Worm (Caenorhabditis elegans) whole organism, L4 larva: ENCODE results near the gene T19D12.10.

Source experiments
- F10B5.3 ChIP-seq: sonication (generic microtip); optimal IDR thresholded peaks from 2 replicates; lab custom pipeline; 2016; ENCODE audit warnings: mild to moderate bottlenecking, missing genetic modification characterization, missing compliant biosample characterization
- F37D6.2 ChIP-seq: sonication (generic microtip); optimal IDR thresholded peaks from 2 replicates; lab custom pipeline; 2016; ENCODE audit warnings: mild to moderate bottlenecking, missing genetic modification characterization, missing compliant biosample characterization
- T20F7.1 ChIP-seq: fragments of 200-800 bp; sonication (Bioruptor generic); optimal IDR thresholded peaks from 2 replicates; lab custom pipeline; 2018; ENCODE audit warnings: mild to moderate bottlenecking, missing genetic modification characterization, missing compliant biosample characterization
- Y105C5A.15 ChIP-seq: fragments of 200-800 bp; sonication (Bioruptor generic); IDR thresholded peaks from 2 replicates; pipeline ENCODE4 v1.3.6; 2022; ENCODE audit warnings: missing genetic modification characterization, missing compliant biosample characterization
- Y48G9A.11 ChIP-seq: fragments of 200-800 bp; sonication (Bioruptor generic); IDR thresholded peaks from 2 replicates; pipeline ENCODE4 v1.3.6; 2022; ENCODE audit warnings: missing genetic modification reagents, missing genetic modification characterization, missing compliant biosample characterization
- arid-1 ChIP-seq: fragments of 200-800 bp; sonication (Bioruptor generic); conservative IDR thresholded peaks from 2 replicates; pipeline ENCODE4 v1.3.6; 2022; ENCODE audit warnings: missing genetic modification reagents, missing genetic modification characterization, missing compliant biosample characterization
- attf-4 ChIP-seq: sonication (generic microtip); optimal IDR thresholded peaks from 3 replicates; lab custom pipeline; 2017; ENCODE audit warnings: missing biosample characterization, missing genetic modification characterization
- ceh-20 ChIP-seq: fragments of 200-800 bp; sonication (Bioruptor generic); IDR thresholded peaks from 2 replicates; pipeline ENCODE4 v1.3.6; 2022; ENCODE audit warnings: missing genetic modification reagents, missing genetic modification characterization, missing compliant biosample characterization
- ceh-28 ChIP-seq: fragments of 150-350 bp; optimal IDR thresholded peaks from 2 replicates; lab custom pipeline; 2014; ENCODE audit warnings: missing biosample characterization, missing genetic modification reagents, missing genetic modification characterization
- ceh-32 ChIP-seq: sonication (generic microtip); optimal IDR thresholded peaks from 2 replicates; lab custom pipeline; 2016; ENCODE audit warnings: mild to moderate bottlenecking, missing genetic modification characterization, missing compliant biosample characterization; ENCODE audit not compliant: poor library complexity
- ceh-62 ChIP-seq: sonication (generic microtip); optimal IDR thresholded peaks from 2 replicates; lab custom pipeline; 2017; ENCODE audit warnings: missing biosample characterization, missing genetic modification characterization
- ctbp-1 ChIP-seq: fragments of 200-800 bp; sonication (Bioruptor generic); IDR thresholded peaks from 2 replicates; pipeline ENCODE4 v1.3.6; 2022; ENCODE audit warnings: missing genetic modification reagents, missing genetic modification characterization, missing compliant biosample characterization
- daf-16 ChIP-seq, 3 experiments: sonication (generic microtip); optimal IDR thresholded peaks; 2 replicates each; lab custom pipeline; 2016 to 2017; ENCODE audit warnings: missing genetic modification characterization in 3 of 3, missing genetic modification reagents in 3 of 3, mild to moderate bottlenecking in 2 of 3, missing compliant biosample characterization in 2 of 3, missing biosample characterization in 1 of 3, moderate library complexity in 1 of 3
- dmd-6 ChIP-seq: fragments of 200-800 bp; sonication (Bioruptor generic); IDR thresholded peaks from 2 replicates; pipeline ENCODE4 v1.3.6; 2022; ENCODE audit warnings: missing genetic modification reagents, missing genetic modification characterization, missing compliant biosample characterization
- dmd-9 ChIP-seq: fragments of 200-800 bp; sonication (Bioruptor generic); IDR thresholded peaks from 2 replicates; pipeline ENCODE4 v1.3.6; 2022; ENCODE audit warnings: missing genetic modification reagents, missing genetic modification characterization, missing compliant biosample characterization
- dve-1 ChIP-seq: sonication (generic microtip); optimal IDR thresholded peaks from 2 replicates; lab custom pipeline; 2017; ENCODE audit warnings: antibody characterized with exemption, mild to moderate bottlenecking, missing genetic modification characterization, missing compliant biosample characterization; ENCODE audit not compliant: insufficient read depth
- fkh-10 ChIP-seq: fragments of 150-350 bp; optimal IDR thresholded peaks from 2 replicates; lab custom pipeline; 2014; ENCODE audit warnings: missing biosample characterization, missing genetic modification reagents, missing genetic modification characterization
- hlh-11 ChIP-seq: fragments of 200-800 bp; sonication (Bioruptor generic); optimal IDR thresholded peaks from 2 replicates; lab custom pipeline; 2018; ENCODE audit warnings: mild to moderate bottlenecking, missing genetic modification characterization, missing compliant biosample characterization
- hlh-30 ChIP-seq: sonication (generic microtip); optimal IDR thresholded peaks from 2 replicates; lab custom pipeline; 2017; ENCODE audit warnings: antibody characterized with exemption, mild to moderate bottlenecking, missing genetic modification characterization, missing compliant biosample characterization; ENCODE audit not compliant: insufficient read depth
- hmg-1.1 ChIP-seq: fragments of 200-800 bp; sonication (Bioruptor generic); IDR thresholded peaks from 2 replicates; pipeline ENCODE4 v1.3.6; 2022; ENCODE audit warnings: missing genetic modification reagents, missing genetic modification characterization, missing compliant biosample characterization
- jun-1 ChIP-seq: fragments of 150-350 bp; optimal IDR thresholded peaks from 2 replicates; lab custom pipeline; 2014; ENCODE audit warnings: missing biosample characterization, missing genetic modification reagents, missing genetic modification characterization
- lim-7 ChIP-seq: fragments of 200-800 bp; sonication (Bioruptor generic); IDR thresholded peaks from 2 replicates; pipeline ENCODE4 v1.3.6; 2022; ENCODE audit warnings: missing genetic modification characterization, missing compliant biosample characterization
- lin-1 ChIP-seq: fragments of 200-800 bp; sonication (Bioruptor generic); IDR thresholded peaks from 2 replicates; pipeline ENCODE4 v1.3.6; 2022; ENCODE audit warnings: missing genetic modification reagents, missing genetic modification characterization, missing compliant biosample characterization
- lin-13 ChIP-seq: fragments of 150-350 bp; optimal IDR thresholded peaks from 2 replicates; lab custom pipeline; 2014; ENCODE audit warnings: missing biosample characterization, missing genetic modification reagents, missing genetic modification characterization
- lin-15B ChIP-seq: fragments of 150-350 bp; sonication (generic microtip); optimal IDR thresholded peaks from 3 replicates; lab custom pipeline; 2014; ENCODE audit warnings: missing biosample characterization, missing genetic modification characterization
- lin-38 ChIP-seq: fragments of 200-800 bp; sonication (Bioruptor generic); IDR thresholded peaks from 2 replicates; pipeline ENCODE4 v1.3.6; 2022; ENCODE audit warnings: missing genetic modification reagents, missing genetic modification characterization, missing compliant biosample characterization
- lsy-2 ChIP-seq, 2 experiments: fragments of 150-350 bp in 1 of 2; sonication (generic microtip) in 1 of 2; optimal IDR thresholded peaks; 2 replicates each; lab custom pipeline; 2014 to 2017; ENCODE audit warnings: missing biosample characterization in 2 of 2, missing genetic modification characterization in 2 of 2
- mdt-29 ChIP-seq: fragments of 200-800 bp; sonication (Bioruptor generic); IDR thresholded peaks from 2 replicates; pipeline ENCODE4 v1.3.6; 2022; ENCODE audit warnings: missing genetic modification reagents, missing genetic modification characterization, missing compliant biosample characterization
- nhr-11 ChIP-seq: fragments of 150-350 bp; optimal IDR thresholded peaks from 2 replicates; lab custom pipeline; 2014; ENCODE audit warnings: missing biosample characterization, missing genetic modification characterization
- nhr-25 ChIP-seq: sonication (generic microtip); optimal IDR thresholded peaks from 2 replicates; lab custom pipeline; 2017; ENCODE audit warnings: missing genetic modification characterization, mild to moderate bottlenecking, missing compliant biosample characterization, antibody characterized with exemption, moderate library complexity, borderline replicate concordance; ENCODE audit not compliant: insufficient read depth
- nhr-28 ChIP-seq: fragments of 150-350 bp; optimal IDR thresholded peaks from 2 replicates; lab custom pipeline; 2014; ENCODE audit warnings: missing biosample characterization, missing genetic modification characterization
- nhr-48 ChIP-seq: sonication (generic microtip); optimal IDR thresholded peaks from 2 replicates; lab custom pipeline; 2016; ENCODE audit warnings: mild to moderate bottlenecking, missing genetic modification characterization, missing compliant biosample characterization
- php-3 ChIP-seq: fragments of 200-800 bp; sonication (Bioruptor generic); IDR thresholded peaks from 2 replicates; pipeline ENCODE4 v1.3.6; 2022; ENCODE audit warnings: missing genetic modification reagents, missing genetic modification characterization, missing compliant biosample characterization
- pqm-1 ChIP-seq: sonication (generic microtip); optimal IDR thresholded peaks from 2 replicates; lab custom pipeline; 2017; ENCODE audit warnings: missing biosample characterization, missing genetic modification characterization
- snpc-1.2 ChIP-seq: fragments of 200-800 bp; sonication (Bioruptor generic); IDR thresholded peaks from 2 replicates; pipeline ENCODE4 v1.3.6; 2022; ENCODE audit warnings: missing genetic modification reagents, missing genetic modification characterization, missing compliant biosample characterization
- snpc-4 ChIP-seq: fragments of 150-350 bp; optimal IDR thresholded peaks from 2 replicates; lab custom pipeline; 2014; ENCODE audit warnings: missing biosample characterization, missing genetic modification characterization
- tra-1 ChIP-seq: fragments of 200-800 bp; sonication (Bioruptor generic); IDR thresholded peaks from 2 replicates; pipeline ENCODE4 v1.3.6; 2022; ENCODE audit warnings: missing genetic modification reagents, missing genetic modification characterization, missing compliant biosample characterization
- unc-130 ChIP-seq: sonication (generic microtip); optimal IDR thresholded peaks from 2 replicates; lab custom pipeline; 2016; ENCODE audit warnings: missing genetic modification reagents, missing genetic modification characterization, missing compliant biosample characterization
- unc-39 ChIP-seq: sonication (generic microtip); optimal IDR thresholded peaks from 2 replicates; lab custom pipeline; 2017; ENCODE audit warnings: missing biosample characterization, missing genetic modification characterization
- unc-62 ChIP-seq, 3 experiments: fragments of 150-350 bp in 1 of 3; sonication (generic microtip); optimal IDR thresholded peaks in 2 of 3; peaks in 1 of 3; 1 replicate in 1 of 3; 2 replicates in 2 of 3; lab custom pipeline; 2014 to 2017; ENCODE audit warnings: missing biosample characterization in 3 of 3, missing genetic modification characterization in 3 of 3, missing genetic modification reagents in 3 of 3, missing genotype in 1 of 3
- zfp-3 ChIP-seq: fragments of 200-800 bp; sonication (Bioruptor generic); conservative IDR thresholded peaks from 2 replicates; pipeline ENCODE4 v1.3.6; 2022; ENCODE audit warnings: missing genetic modification reagents, missing genetic modification characterization, missing compliant biosample characterization

T19D12.10 gene

DNA sequence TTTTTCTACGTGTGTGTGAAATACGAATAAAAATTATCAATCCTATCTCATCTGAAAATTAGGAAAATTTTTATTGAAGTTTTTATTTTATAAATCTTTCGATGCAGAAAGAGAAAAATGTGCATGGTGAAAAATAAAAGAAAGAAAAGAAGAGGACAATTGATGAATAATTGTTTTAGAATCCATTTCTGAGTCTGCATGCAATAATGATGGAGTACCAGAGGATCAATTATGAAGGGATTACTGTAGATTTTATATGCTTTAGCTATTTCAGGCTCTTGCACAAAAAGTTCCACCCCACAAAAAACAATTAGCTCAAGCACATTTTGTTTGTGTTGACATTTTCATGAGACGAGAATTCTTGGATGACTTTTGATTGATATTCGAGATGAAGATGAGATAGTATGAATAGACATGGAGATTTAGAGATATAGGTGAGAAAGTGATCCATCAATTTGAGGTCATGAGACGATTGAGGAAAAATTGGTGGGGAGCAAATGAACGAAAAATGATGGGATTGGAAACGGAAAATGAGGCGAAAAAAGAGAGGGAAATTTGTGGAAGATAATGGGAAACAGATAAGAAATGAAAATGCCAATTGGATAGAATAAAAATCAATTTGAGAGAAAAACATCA lies 47.0 kb upstream of the T19D12.10 start, which contains the start of gene rpy-1:
Gene rpy-1, minus strand, starts transcription at position 51 of the 636 bp plus-strand sequence.
- TF ChIP-seq dmd-9: no peak
- TF ChIP-seq hmg-1.1 (GFP tag; lab: Robert Waterston, UW): no peak
- no peak for TF ChIP-seq tra-1 (GFP tag; lab: Robert Waterston, UW)
- no peak for TF ChIP-seq snpc-4
- TF ChIP-seq hlh-30 (tag; lab: Kevin White, UChicago): peak; percentile 20
- TF ChIP-seq attf-4 (tag; lab: Kevin White, UChicago): no peak
- TF ChIP-seq fkh-10 (GFP tag; lab: Kevin White, UChicago): no peak
- no peak for TF ChIP-seq arid-1 (GFP tag; lab: Robert Waterston, UW)
- no peak for TF ChIP-seq ceh-28 (tag; lab: Kevin White, UChicago)
- TF ChIP-seq F37D6.2: no peak
- TF ChIP-seq hlh-11 (tag; lab: Kevin White, UChicago): peak; percentile 9
- TF ChIP-seq snpc-1.2: no peak
- no peak for TF ChIP-seq mdt-29 (GFP tag; lab: Robert Waterston, UW)
- TF ChIP-seq nhr-11 (tag; lab: Kevin White, UChicago): peak; percentile 43
- no peak for TF ChIP-seq nhr-25
- no peak for TF ChIP-seq ceh-62
- peak in 1 of 2 experiments; percentile 87 for TF ChIP-seq daf-16 (GFP tag; optimal IDR thresholded peaks at IDR 0.05; lab: Kevin White, UChicago)
- TF ChIP-seq daf-16 (tag; optimal IDR thresholded peaks at IDR 0.05; lab: Kevin White, UChicago): no peak
- TF ChIP-seq Y105C5A.15 (GFP tag; lab: Robert Waterston, UW): no peak
- no peak for TF ChIP-seq unc-130
- TF ChIP-seq zfp-3 (GFP tag; lab: Robert Waterston, UW): no peak
- no peak for TF ChIP-seq lin-13 (GFP tag; lab: Kevin White, UChicago)
- TF ChIP-seq Y48G9A.11 (GFP tag; lab: Robert Waterston, UW): no peak
- 0 out of 2 replicates have a peak, but pooled peaks have one; percentile 28 for TF ChIP-seq ceh-20 (GFP tag; lab: Robert Waterston, UW)
- TF ChIP-seq php-3 (GFP tag; lab: Robert Waterston, UW): no peak
- no peak for TF ChIP-seq F10B5.3 (tag; lab: Kevin White, UChicago)
- peak in 1 of 2 experiments; percentile 29 for TF ChIP-seq lsy-2 (tag; optimal IDR thresholded peaks at IDR 0.05; lab: Kevin White, UChicago)
- no peak for TF ChIP-seq ceh-32 (tag; lab: Kevin White, UChicago)
- TF ChIP-seq lin-38 (GFP tag; lab: Robert Waterston, UW): no peak
- TF ChIP-seq unc-62 (GFP tag; optimal IDR thresholded peaks at IDR 0.05 in 1 of 2; lab: Kevin White, UChicago): peak in 1 of 2 experiments; percentile 97
- TF ChIP-seq unc-62 (tag; optimal IDR thresholded peaks at IDR 0.05; lab: Kevin White, UChicago): no peak
- TF ChIP-seq unc-39: no peak

DNA sequence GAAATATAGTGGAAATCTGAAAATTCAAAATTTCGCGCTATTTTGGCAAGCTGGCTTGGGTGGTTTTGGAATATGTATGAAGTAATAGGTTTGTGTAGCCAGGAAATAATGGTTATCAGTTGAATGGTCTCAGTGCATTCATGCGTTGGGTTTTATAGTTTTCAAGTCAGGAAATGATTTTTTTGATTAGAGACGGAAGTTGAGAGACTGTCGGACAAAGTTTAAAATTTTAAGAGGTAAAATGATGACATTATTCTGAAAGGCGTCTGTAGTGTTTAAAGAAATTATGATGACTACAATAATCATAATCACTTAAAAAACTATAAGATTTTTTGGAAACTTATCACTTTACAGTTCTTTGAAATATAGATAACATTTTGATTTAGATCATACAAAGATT lies 42.8 kb upstream of the T19D12.10 start, which contains the start of gene C18H9.6:
Gene C18H9.6, minus strand, starts transcription at position 129 of the 400 bp plus-strand sequence.
- TF ChIP-seq dve-1 (peak; percentile 80), hlh-11 (tag; lab: Kevin White, UChicago) (peak; percentile 58), T20F7.1 (GFP tag; lab: Kevin White, UChicago) (peak; percentile 1), nhr-28 (tag; lab: Kevin White, UChicago) (peak; percentile 83), lim-7 (GFP tag; lab: Robert Waterston, UW) (no peak), Y48G9A.11 (GFP tag; lab: Robert Waterston, UW) (no peak), php-3 (GFP tag; lab: Robert Waterston, UW) (peak; percentile 79), lin-1 (GFP tag; lab: Robert Waterston, UW) (peak; percentile 77), jun-1 (no peak), ctbp-1 (no peak), mdt-29 (GFP tag; lab: Robert Waterston, UW) (no peak), F10B5.3 (tag; lab: Kevin White, UChicago) (no peak), nhr-48 (tag; lab: Kevin White, UChicago) (peak; percentile 57), daf-16 (GFP tag; optimal IDR thresholded peaks at IDR 0.05; lab: Kevin White, UChicago) (no peak), daf-16 (tag; optimal IDR thresholded peaks at IDR 0.05; lab: Kevin White, UChicago) (no peak), nhr-11 (tag; lab: Kevin White, UChicago) (no peak), lin-15B (tag; lab: Kevin White, UChicago) (no peak), pqm-1 (peak; percentile 73), dmd-6 (GFP tag; lab: Robert Waterston, UW) (peak; percentile 91), snpc-1.2 (no peak)
